Worm (Caenorhabditis elegans) whole organism, L4 larva: ENCODE measurements around the gene osta-1.
A peak's percentile ranks its signal among the peaks of the same experiment; 100 is the strongest.

ENCODE experiments used
- D1046.2 ChIP-seq: fragments of 200-800 bp; sonication (Bioruptor generic); IDR thresholded peaks from 2 replicates; pipeline ENCODE4 v1.3.6; 2022; ENCODE audit warnings: missing genetic modification characterization, missing compliant biosample characterization
- F37D6.2 ChIP-seq: sonication (generic microtip); optimal IDR thresholded peaks from 2 replicates; lab custom pipeline; 2016; ENCODE audit warnings: mild to moderate bottlenecking, missing genetic modification characterization, missing compliant biosample characterization
- F44E2.7 ChIP-seq: fragments of 200-800 bp; sonication (Bioruptor generic); IDR thresholded peaks from 2 replicates; pipeline ENCODE4 v2.1.2; 2022; ENCODE audit warnings: missing genetic modification characterization, missing compliant biosample characterization
- F49E8.2 ChIP-seq: sonication (generic microtip); optimal IDR thresholded peaks from 2 replicates; lab custom pipeline; 2016; ENCODE audit warnings: missing compliant biosample characterization, mild to moderate bottlenecking, missing genetic modification characterization, borderline replicate concordance
- T20F7.1 ChIP-seq: fragments of 200-800 bp; sonication (Bioruptor generic); optimal IDR thresholded peaks from 2 replicates; lab custom pipeline; 2018; ENCODE audit warnings: mild to moderate bottlenecking, missing genetic modification characterization, missing compliant biosample characterization
- T26A8.4 ChIP-seq: fragments of 200-800 bp; sonication (Bioruptor generic); IDR thresholded peaks from 2 replicates; pipeline ENCODE4 v1.3.6; 2022; ENCODE audit warnings: missing genetic modification characterization, missing compliant biosample characterization
- aly-2 ChIP-seq: sonication (generic microtip); optimal IDR thresholded peaks from 2 replicates; lab custom pipeline; 2018; ENCODE audit warnings: missing biosample characterization, missing genetic modification characterization
- ama-1 ChIP-seq: fragments of 150-350 bp; optimal IDR thresholded peaks from 2 replicates; lab custom pipeline; 2014; ENCODE audit warnings: inconsistent platforms, mixed read lengths
- ceh-28 ChIP-seq: fragments of 150-350 bp; optimal IDR thresholded peaks from 2 replicates; lab custom pipeline; 2014; ENCODE audit warnings: missing biosample characterization, missing genetic modification reagents, missing genetic modification characterization
- ceh-82 ChIP-seq: sonication (generic microtip); optimal IDR thresholded peaks from 2 replicates; lab custom pipeline; 2017; ENCODE audit warnings: missing biosample characterization, missing genetic modification characterization
- cey-2 ChIP-seq: sonication (generic microtip); optimal IDR thresholded peaks from 3 replicates; lab custom pipeline; 2017; ENCODE audit warnings: missing genetic modification characterization, mild to moderate bottlenecking, missing compliant biosample characterization, antibody characterized with exemption, borderline replicate concordance; ENCODE audit not compliant: insufficient read depth
- ctbp-1 ChIP-seq: fragments of 200-800 bp; sonication (Bioruptor generic); IDR thresholded peaks from 2 replicates; pipeline ENCODE4 v1.3.6; 2022; ENCODE audit warnings: missing genetic modification reagents, missing genetic modification characterization, missing compliant biosample characterization
- daf-12 ChIP-seq: fragments of 150-350 bp; optimal IDR thresholded peaks from 2 replicates; lab custom pipeline; 2014; ENCODE audit warnings: missing biosample characterization, missing genetic modification reagents, missing genetic modification characterization
- daf-16 ChIP-seq, 3 experiments: sonication (generic microtip); optimal IDR thresholded peaks; 2 replicates each; lab custom pipeline; 2016 to 2017; ENCODE audit warnings: missing genetic modification characterization in 3 of 3, missing genetic modification reagents in 3 of 3, mild to moderate bottlenecking in 2 of 3, missing compliant biosample characterization in 2 of 3, missing biosample characterization in 1 of 3, moderate library complexity in 1 of 3
- daf-8 ChIP-seq: fragments of 200-800 bp; sonication (Bioruptor generic); IDR thresholded peaks from 2 replicates; pipeline ENCODE4 v1.3.6; 2022; ENCODE audit warnings: missing genetic modification characterization, missing compliant biosample characterization
- dmd-6 ChIP-seq: fragments of 200-800 bp; sonication (Bioruptor generic); IDR thresholded peaks from 2 replicates; pipeline ENCODE4 v1.3.6; 2022; ENCODE audit warnings: missing genetic modification reagents, missing genetic modification characterization, missing compliant biosample characterization
- dpl-1 ChIP-seq: fragments of 150-350 bp; optimal IDR thresholded peaks from 2 replicates; lab custom pipeline; 2014; ENCODE audit warnings: missing biosample characterization, missing genetic modification reagents, missing genetic modification characterization
- duxl-1 ChIP-seq: sonication (generic microtip); optimal IDR thresholded peaks from 2 replicates; lab custom pipeline; 2016; ENCODE audit warnings: mild to moderate bottlenecking, missing genetic modification characterization, moderate library complexity, missing compliant biosample characterization; ENCODE audit not compliant: poor library complexity
- dve-1 ChIP-seq: sonication (generic microtip); optimal IDR thresholded peaks from 2 replicates; lab custom pipeline; 2017; ENCODE audit warnings: antibody characterized with exemption, mild to moderate bottlenecking, missing genetic modification characterization, missing compliant biosample characterization; ENCODE audit not compliant: insufficient read depth
- fos-1 ChIP-seq: fragments of 150-350 bp; optimal IDR thresholded peaks from 2 replicates; lab custom pipeline; 2014; ENCODE audit warnings: missing biosample characterization, missing genetic modification characterization
- hif-1 ChIP-seq, 2 experiments: sonication (generic microtip); optimal IDR thresholded peaks; 2 replicates each; lab custom pipeline; 2016 to 2017; ENCODE audit warnings: missing compliant biosample characterization in 2 of 2, missing genetic modification characterization in 2 of 2, missing genetic modification reagents in 2 of 2, missing genotype in 2 of 2, mild to moderate bottlenecking in 1 of 2
- hmg-1.1 ChIP-seq: fragments of 200-800 bp; sonication (Bioruptor generic); IDR thresholded peaks from 2 replicates; pipeline ENCODE4 v1.3.6; 2022; ENCODE audit warnings: missing genetic modification reagents, missing genetic modification characterization, missing compliant biosample characterization
- lim-7 ChIP-seq: fragments of 200-800 bp; sonication (Bioruptor generic); IDR thresholded peaks from 2 replicates; pipeline ENCODE4 v1.3.6; 2022; ENCODE audit warnings: missing genetic modification characterization, missing compliant biosample characterization
- lin-1 ChIP-seq: fragments of 200-800 bp; sonication (Bioruptor generic); IDR thresholded peaks from 2 replicates; pipeline ENCODE4 v1.3.6; 2022; ENCODE audit warnings: missing genetic modification reagents, missing genetic modification characterization, missing compliant biosample characterization
- lin-13 ChIP-seq: fragments of 150-350 bp; optimal IDR thresholded peaks from 2 replicates; lab custom pipeline; 2014; ENCODE audit warnings: missing biosample characterization, missing genetic modification reagents, missing genetic modification characterization
- lin-38 ChIP-seq: fragments of 200-800 bp; sonication (Bioruptor generic); IDR thresholded peaks from 2 replicates; pipeline ENCODE4 v1.3.6; 2022; ENCODE audit warnings: missing genetic modification reagents, missing genetic modification characterization, missing compliant biosample characterization
- lin-39 ChIP-seq: fragments of 150-350 bp; optimal IDR thresholded peaks from 2 replicates; lab custom pipeline; 2014; ENCODE audit warnings: missing biosample characterization, missing genetic modification reagents, missing genetic modification characterization
- lir-3 ChIP-seq: sonication (generic microtip); optimal IDR thresholded peaks from 2 replicates; lab custom pipeline; 2016; ENCODE audit warnings: mild to moderate bottlenecking, missing genetic modification characterization, missing compliant biosample characterization
- lsy-2 ChIP-seq, 2 experiments: fragments of 150-350 bp in 1 of 2; sonication (generic microtip) in 1 of 2; optimal IDR thresholded peaks; 2 replicates each; lab custom pipeline; 2014 to 2017; ENCODE audit warnings: missing biosample characterization in 2 of 2, missing genetic modification characterization in 2 of 2
- madf-9 ChIP-seq: fragments of 200-800 bp; sonication (Bioruptor generic); conservative IDR thresholded peaks from 2 replicates; pipeline ENCODE4 v1.3.6; 2022; ENCODE audit warnings: missing genetic modification reagents, missing genetic modification characterization, missing compliant biosample characterization
- mdt-29 ChIP-seq: fragments of 200-800 bp; sonication (Bioruptor generic); IDR thresholded peaks from 2 replicates; pipeline ENCODE4 v1.3.6; 2022; ENCODE audit warnings: missing genetic modification reagents, missing genetic modification characterization, missing compliant biosample characterization
- mep-1 ChIP-seq: fragments of 150-350 bp; sonication (generic microtip); optimal IDR thresholded peaks from 3 replicates; lab custom pipeline; 2014; ENCODE audit warnings: missing biosample characterization, missing genetic modification characterization
- mes-2 ChIP-seq: sonication (generic microtip); optimal IDR thresholded peaks from 2 replicates; lab custom pipeline; 2016; ENCODE audit warnings: missing genotype, mild to moderate bottlenecking, missing genetic modification characterization, missing compliant biosample characterization; ENCODE audit not compliant: poor library complexity, severe bottlenecking
- nhr-10 ChIP-seq: fragments of 150-350 bp; optimal IDR thresholded peaks from 2 replicates; lab custom pipeline; 2014; ENCODE audit warnings: missing biosample characterization, missing genetic modification characterization
- nhr-102 ChIP-seq: sonication (generic microtip); optimal IDR thresholded peaks from 2 replicates; lab custom pipeline; 2016; ENCODE audit warnings: mild to moderate bottlenecking, missing genetic modification characterization, moderate library complexity, missing compliant biosample characterization
- nhr-42 ChIP-seq: fragments of 200-800 bp; sonication (Bioruptor generic); IDR thresholded peaks from 2 replicates; pipeline ENCODE4 v1.3.6; 2022; ENCODE audit warnings: missing genetic modification characterization, missing compliant biosample characterization
- nhr-48 ChIP-seq: sonication (generic microtip); optimal IDR thresholded peaks from 2 replicates; lab custom pipeline; 2016; ENCODE audit warnings: mild to moderate bottlenecking, missing genetic modification characterization, missing compliant biosample characterization
- pqm-1 ChIP-seq: sonication (generic microtip); optimal IDR thresholded peaks from 2 replicates; lab custom pipeline; 2017; ENCODE audit warnings: missing biosample characterization, missing genetic modification characterization
- snpc-1.2 ChIP-seq: fragments of 200-800 bp; sonication (Bioruptor generic); IDR thresholded peaks from 2 replicates; pipeline ENCODE4 v1.3.6; 2022; ENCODE audit warnings: missing genetic modification reagents, missing genetic modification characterization, missing compliant biosample characterization
- spr-1 ChIP-seq: sonication (generic microtip); optimal IDR thresholded peaks from 2 replicates; lab custom pipeline; 2016; ENCODE audit warnings: mild to moderate bottlenecking, missing genetic modification characterization, missing compliant biosample characterization
- spr-3 ChIP-seq: fragments of 200-800 bp; sonication (Bioruptor generic); optimal IDR thresholded peaks from 2 replicates; lab custom pipeline; 2018; ENCODE audit warnings: mild to moderate bottlenecking, missing genetic modification characterization, missing compliant biosample characterization
- tag-97 ChIP-seq: fragments of 200-800 bp; sonication (Bioruptor generic); IDR thresholded peaks from 2 replicates; pipeline ENCODE4 v1.3.6; 2022; ENCODE audit warnings: missing genetic modification characterization, missing compliant biosample characterization
- tra-1 ChIP-seq: fragments of 200-800 bp; sonication (Bioruptor generic); IDR thresholded peaks from 2 replicates; pipeline ENCODE4 v1.3.6; 2022; ENCODE audit warnings: missing genetic modification reagents, missing genetic modification characterization, missing compliant biosample characterization
- unc-62 ChIP-seq, 3 experiments: fragments of 150-350 bp in 1 of 3; sonication (generic microtip); optimal IDR thresholded peaks in 2 of 3; peaks in 1 of 3; 1 replicate in 1 of 3; 2 replicates in 2 of 3; lab custom pipeline; 2014 to 2017; ENCODE audit warnings: missing biosample characterization in 3 of 3, missing genetic modification characterization in 3 of 3, missing genetic modification reagents in 3 of 3, missing genotype in 1 of 3
- zfp-2 ChIP-seq: sonication (generic microtip); optimal IDR thresholded peaks from 2 replicates; lab custom pipeline; 2016; ENCODE audit warnings: mild to moderate bottlenecking, missing genetic modification characterization, missing compliant biosample characterization
- zfp-3 ChIP-seq: fragments of 200-800 bp; sonication (Bioruptor generic); conservative IDR thresholded peaks from 2 replicates; pipeline ENCODE4 v1.3.6; 2022; ENCODE audit warnings: missing genetic modification reagents, missing genetic modification characterization, missing compliant biosample characterization
- zip-2 ChIP-seq: fragments of 150-350 bp; optimal IDR thresholded peaks from 2 replicates; lab custom pipeline; 2014; ENCODE audit warnings: missing biosample characterization, missing genetic modification characterization

Gene osta-1

ce11 chrII:31521-31920 is 25.1 kb downstream of the osta-1 start, which contains the start of the genes F23F1.5 and fbxc-54 (continued):
- TF ChIP-seq duxl-1 (tag; lab: Kevin White, UChicago) (no peak), ama-1 (lab: Kevin White, UChicago) (no peak), tra-1 (GFP tag; lab: Robert Waterston, UW) (no peak), lin-38 (GFP tag; lab: Robert Waterston, UW) (no peak), unc-62 (GFP tag; optimal IDR thresholded peaks at IDR 0.05 in 1 of 2; lab: Kevin White, UChicago) (no peak), unc-62 (tag; optimal IDR thresholded peaks at IDR 0.05; lab: Kevin White, UChicago) (no peak), snpc-1.2 (GFP tag; lab: Robert Waterston, UW) (no peak), lin-1 (GFP tag; lab: Robert Waterston, UW) (no peak), zfp-2 (no peak), hmg-1.1 (GFP tag; lab: Robert Waterston, UW) (no peak), mes-2 (peak; percentile 37), daf-16 (GFP tag; optimal IDR thresholded peaks at IDR 0.05; lab: Kevin White, UChicago) (no peak), daf-16 (tag; optimal IDR thresholded peaks at IDR 0.05; lab: Kevin White, UChicago) (peak; percentile 62), dpl-1 (peak; percentile 31), pqm-1 (tag; lab: Kevin White, UChicago) (no peak), dve-1 (tag; lab: Kevin White, UChicago) (peak; percentile 18), nhr-42 (GFP tag; lab: Robert Waterston, UW) (no peak), daf-12 (tag; lab: Kevin White, UChicago) (no peak), F44E2.7 (GFP tag; lab: Robert Waterston, UW) (no peak), nhr-10 (tag; lab: Kevin White, UChicago) (no peak), ceh-82 (tag; lab: Kevin White, UChicago) (no peak), hif-1 (tag; optimal IDR thresholded peaks at IDR 0.05; lab: Kevin White, UChicago) (no peak), spr-1 (no peak), lin-13 (GFP tag; lab: Kevin White, UChicago) (no peak), zfp-3 (no peak), lin-39 (tag; lab: Kevin White, UChicago) (no peak), F49E8.2 (tag; lab: Kevin White, UChicago) (no peak), T26A8.4 (GFP tag; lab: Robert Waterston, UW) (no peak), aly-2 (no peak), lsy-2 (tag; optimal IDR thresholded peaks at IDR 0.05; lab: Kevin White, UChicago) (peak in 1 of 2 experiments; percentile 58), D1046.2 (no peak), dmd-6 (GFP tag; lab: Robert Waterston, UW) (no peak), mdt-29 (GFP tag; lab: Robert Waterston, UW) (no peak), mep-1 (tag; lab: Kevin White, UChicago) (no peak), lim-7 (no peak), T20F7.1 (GFP tag; lab: Kevin White, UChicago) (peak; percentile 90), lir-3 (tag; lab: Kevin White, UChicago) (no peak), nhr-48 (tag; lab: Kevin White, UChicago) (no peak)
- TF ChIP-seq, all 104 proteins: peak for 8

DNA sequence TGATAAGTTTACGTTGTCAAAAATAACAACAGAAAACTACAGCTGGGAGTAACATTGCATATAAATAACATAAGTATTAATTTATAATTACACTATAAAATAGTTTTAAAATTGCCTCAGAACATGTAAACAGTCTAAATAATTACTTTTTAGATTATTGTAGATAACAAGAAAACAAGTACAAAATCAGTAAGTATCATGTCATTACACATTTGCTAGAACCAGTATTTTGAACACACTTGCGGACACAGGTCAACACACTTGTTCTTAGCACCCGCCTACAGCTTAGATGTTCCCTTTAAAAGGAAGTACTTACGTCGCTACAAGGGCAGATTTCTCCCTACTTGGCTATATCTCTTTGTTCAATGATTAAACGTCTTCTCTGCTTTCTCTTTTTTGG is 27.4 kb downstream of the osta-1 start, which contains the start of gene F23F1.2:
TSS of gene F23F1.2 (plus strand) at position 301 of the 400 bp plus-strand sequence.
- no peak for TF ChIP-seq spr-3 (GFP tag; lab: Kevin White, UChicago)

DNA sequence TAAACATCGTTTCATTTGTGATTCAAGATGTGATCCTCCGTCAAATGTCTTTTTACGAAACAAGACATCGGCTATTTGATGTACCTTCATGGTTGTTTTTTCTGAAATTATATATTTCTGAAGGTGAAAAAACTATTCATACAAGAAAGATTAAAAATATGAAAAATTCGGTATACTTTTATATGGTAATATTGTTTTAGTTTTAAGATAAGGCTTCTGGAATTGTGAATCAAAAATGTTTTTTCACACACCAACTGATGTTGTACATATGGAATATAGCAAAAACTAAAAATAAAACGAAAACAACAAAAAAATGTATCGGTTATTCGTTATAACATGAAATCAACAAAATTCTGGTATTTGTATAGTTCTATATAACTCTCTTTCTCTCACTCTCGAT is 30.8 kb downstream of the osta-1 start, which contains the start of gene F23F1.6:
TSS of gene F23F1.6 (minus strand) at position 101 of the 400 bp plus-strand sequence.
- no peak for TF ChIP-seq lin-13 (GFP tag; lab: Kevin White, UChicago)
- TF ChIP-seq nhr-102 (tag; lab: Kevin White, UChicago): no peak
- no peak for TF ChIP-seq cey-2 (tag; lab: Kevin White, UChicago)
- TF ChIP-seq lin-1 (GFP tag; lab: Robert Waterston, UW): no peak
- no peak for TF ChIP-seq ctbp-1 (GFP tag; lab: Robert Waterston, UW)
- no peak for TF ChIP-seq fos-1 (tag; lab: Kevin White, UChicago)
- TF ChIP-seq madf-9: no peak
- no peak for TF ChIP-seq mdt-29 (GFP tag; lab: Robert Waterston, UW)
- TF ChIP-seq dpl-1: no peak
- no peak for TF ChIP-seq ceh-28 (tag; lab: Kevin White, UChicago)
- TF ChIP-seq spr-3 (GFP tag; lab: Kevin White, UChicago): no peak
- no peak for TF ChIP-seq daf-8
- TF ChIP-seq tag-97: no peak
- no peak for TF ChIP-seq T20F7.1 (GFP tag; lab: Kevin White, UChicago)
- no peak for TF ChIP-seq F37D6.2 (tag; lab: Kevin White, UChicago)
- TF ChIP-seq zip-2 (tag; lab: Kevin White, UChicago): no peak
